Fruit fly (Drosophila melanogaster) whole organism, pupa: ENCODE data around the gene Sfp24Ba.

Experiments used
- CG10348 ChIP-seq: fragments of 200-800 bp; sonication (Bioruptor generic); IDR thresholded peaks from 2 replicates; pipeline ENCODE4 v1.3.6; 2022; ENCODE audit warnings: missing biosample characterization, missing genetic modification characterization
- CG12605 ChIP-seq: fragments of 200-800 bp; sonication (Bioruptor generic); IDR thresholded peaks from 2 replicates; pipeline ENCODE4 v1.3.6; 2022; ENCODE audit warnings: missing biosample characterization, missing genetic modification characterization
- CG13204 ChIP-seq: fragments of 200-800 bp; sonication (Bioruptor generic); optimal IDR thresholded peaks from 2 replicates; lab custom pipeline; 2018; ENCODE audit warnings: missing biosample characterization, mild to moderate bottlenecking, missing genetic modification characterization, moderate library complexity
- CG14655 ChIP-seq: fragments of 200-800 bp; sonication (Bioruptor generic); optimal IDR thresholded peaks from 3 replicates; lab custom pipeline; 2017; ENCODE audit warnings: mild to moderate bottlenecking, missing biosample characterization, missing genetic modification reagents, missing genetic modification characterization
- CG15710 ChIP-seq: fragments of 200-800 bp; sonication (Bioruptor generic); optimal IDR thresholded peaks from 2 replicates; lab custom pipeline; 2018; ENCODE audit warnings: missing biosample characterization, mild to moderate bottlenecking, missing genetic modification characterization, moderate library complexity
- CG17806 ChIP-seq: fragments of 200-800 bp; sonication (Bioruptor generic); optimal IDR thresholded peaks from 2 replicates; lab custom pipeline; 2018; ENCODE audit warnings: missing biosample characterization, mild to moderate bottlenecking, missing genetic modification characterization, moderate library complexity
- CG32121 ChIP-seq: fragments of 200-800 bp; sonication (Bioruptor generic); IDR thresholded peaks from 2 replicates; pipeline ENCODE4 v1.3.6; 2022; ENCODE audit warnings: missing biosample characterization, missing genetic modification characterization
- CG34367 ChIP-seq: fragments of 200-800 bp; sonication (Bioruptor generic); optimal IDR thresholded peaks from 2 replicates; lab custom pipeline; 2018; ENCODE audit warnings: missing biosample characterization, mild to moderate bottlenecking, missing genetic modification characterization
- CG4496 ChIP-seq: fragments of 200-800 bp; sonication (Bioruptor generic); IDR thresholded peaks from 3 replicates; pipeline ENCODE4 v1.3.6; 2022; ENCODE audit warnings: missing biosample characterization, missing genetic modification characterization
- CG8159 ChIP-seq: fragments of 200-800 bp; sonication (Bioruptor generic); optimal IDR thresholded peaks from 3 replicates; lab custom pipeline; 2018; ENCODE audit warnings: missing biosample characterization, mild to moderate bottlenecking, missing genetic modification characterization, moderate library complexity
- CG8301 ChIP-seq: fragments of 200-800 bp; sonication (Bioruptor generic); optimal IDR thresholded peaks from 2 replicates; lab custom pipeline; 2018; ENCODE audit warnings: missing biosample characterization, mild to moderate bottlenecking, missing genetic modification characterization
- CG9948 ChIP-seq: fragments of 200-800 bp; sonication (Bioruptor generic); optimal IDR thresholded peaks from 2 replicates; lab custom pipeline; 2018; ENCODE audit warnings: missing biosample characterization, mild to moderate bottlenecking, missing genetic modification characterization, moderate library complexity
- D1 ChIP-seq: fragments of 200-800 bp; sonication (Bioruptor generic); optimal IDR thresholded peaks from 2 replicates; lab custom pipeline; 2018; ENCODE audit warnings: missing biosample characterization, mild to moderate bottlenecking, missing genetic modification characterization, moderate library complexity
- EcR ChIP-seq: fragments of 200-800 bp; sonication (Bioruptor generic); optimal IDR thresholded peaks from 3 replicates; lab custom pipeline; 2019; ENCODE audit warnings: missing biosample characterization, missing genetic modification characterization, mild to moderate bottlenecking, moderate library complexity, missing genetic modification reagents
- Ets98B ChIP-seq: fragments of 200-800 bp; sonication (Bioruptor generic); IDR thresholded peaks from 2 replicates; pipeline ENCODE4 v1.3.6; 2022; ENCODE audit warnings: missing biosample characterization, missing genetic modification characterization
- Pif1A ChIP-seq: fragments of 200-800 bp; sonication (Bioruptor generic); optimal IDR thresholded peaks from 3 replicates; lab custom pipeline; 2016; ENCODE audit warnings: missing biosample characterization, missing genetic modification characterization
- Snoo ChIP-seq: fragments of 200-800 bp; sonication (Bioruptor generic); optimal IDR thresholded peaks from 3 replicates; lab custom pipeline; 2017; ENCODE audit warnings: missing biosample characterization, mild to moderate bottlenecking, missing genetic modification characterization, inconsistent platforms
- fd96Ca ChIP-seq: fragments of 200-800 bp; sonication (Bioruptor generic); IDR thresholded peaks from 3 replicates; pipeline ENCODE4 v1.3.6; 2022; ENCODE audit warnings: missing biosample characterization, missing genetic modification characterization
- gl ChIP-seq: fragments of 200-800 bp; sonication (Bioruptor generic); optimal IDR thresholded peaks from 2 replicates; lab custom pipeline; 2018; ENCODE audit warnings: missing biosample characterization, mild to moderate bottlenecking, missing genetic modification characterization
- rn ChIP-seq: fragments of 200-800 bp; sonication (Bioruptor generic); IDR thresholded peaks from 2 replicates; pipeline ENCODE4 v1.3.6; 2022; ENCODE audit warnings: missing biosample characterization, missing genetic modification characterization

Gene Sfp24Ba

dm6 chr2L:3698992-3699514 lies 30.7 kb upstream of the Sfp24Ba start, which contains the start of the genes CG10031 and CG42464:
CG10031 (minus strand) TSS chr2L:3699092.
CG42464 (plus strand) TSS chr2L:3699464.
- TF ChIP-seq D1 (no peak), CG8301 (tag; lab: Kevin White, UChicago) (no peak), CG8159 (tag; lab: Kevin White, UChicago) (no peak), CG32121 (GFP tag; lab: Robert Waterston, UW) (no peak), CG17806 (tag; lab: Kevin White, UChicago) (no peak), CG14655 (GFP tag; lab: Kevin White, UChicago) (no peak), CG13204 (GFP tag; lab: Kevin White, UChicago) (no peak)

- TF ChIP-seq fd96Ca (no peak), CG10348 (no peak), CG9948 (tag; lab: Kevin White, UChicago) (no peak), D1 (no peak), CG32121 (GFP tag; lab: Robert Waterston, UW) (no peak), CG14655 (GFP tag; lab: Kevin White, UChicago) (no peak), CG8301 (tag; lab: Kevin White, UChicago) (no peak), rn (GFP tag; lab: Robert Waterston, UW) (no peak), CG12605 (no peak), CG13204 (GFP tag; lab: Kevin White, UChicago) (no peak), CG34367 (tag; lab: Kevin White, UChicago) (no peak), CG17806 (tag; lab: Kevin White, UChicago) (no peak), Pif1A (GFP tag; lab: Kevin White, UChicago) (no peak)
- TF ChIP-seq, all 21 proteins: peak for 0
Observed at dm6 chr2L:3697772-3698171, 29.4 kb upstream of the Sfp24Ba start, which contains the start of gene CG3604. CG3604 (minus strand) TSS chr2L:3697872.

- no peak for TF ChIP-seq CG17806 (tag; lab: Kevin White, UChicago)
- no peak for TF ChIP-seq CG12605
- TF ChIP-seq Ets98B = no peak
- TF ChIP-seq fd96Ca = no peak
- no peak for TF ChIP-seq CG13204 (GFP tag; lab: Kevin White, UChicago)
- no peak for TF ChIP-seq CG10348
- TF ChIP-seq CG14655 (GFP tag; lab: Kevin White, UChicago) = no peak
- TF ChIP-seq CG32121 (GFP tag; lab: Robert Waterston, UW) = no peak
- no peak for TF ChIP-seq EcR (GFP tag; lab: Kevin White, UChicago)
- no peak for TF ChIP-seq CG15710
- TF ChIP-seq Pif1A (GFP tag; lab: Kevin White, UChicago) = no peak
- TF ChIP-seq rn (GFP tag; lab: Robert Waterston, UW) = no peak
- TF ChIP-seq D1 = no peak
- TF ChIP-seq gl (tag; lab: Kevin White, UChicago) = no peak
- TF ChIP-seq CG8159 (tag; lab: Kevin White, UChicago) = no peak
- no peak for TF ChIP-seq CG9948 (tag; lab: Kevin White, UChicago)
- no peak for TF ChIP-seq CG8301 (tag; lab: Kevin White, UChicago)
Observed at dm6 chr2L:3696438-3696837, 28.1 kb upstream of the Sfp24Ba start, which contains the start of gene IM33. IM33 (minus strand) TSS chr2L:3696658.

dm6 chr2L:3695361-3695818 lies 27.0 kb upstream of the Sfp24Ba start, which contains the start of gene CG16713:
CG16713 (minus strand) TSS chr2L:3695411.
- TF ChIP-seq gl (tag; lab: Kevin White, UChicago) (no peak), CG13204 (GFP tag; lab: Kevin White, UChicago) (no peak), CG12605 (no peak), fd96Ca (no peak)
- TF ChIP-seq, all 21 proteins: peak for 0

- TF ChIP-seq CG4496 (GFP tag; lab: Robert Waterston, UW) (0 out of 3 replicates have a peak, but pooled peaks have one; percentile 19), CG34367 (tag; lab: Kevin White, UChicago) (no peak)
- TF ChIP-seq, all 21 proteins: peak for 1
Observed at dm6 chr2L:3694920-3695319, 26.6 kb upstream of the Sfp24Ba start, which contains the start of gene CG43165. CG43165 (minus strand) TSS chr2L:3695020.

- TF ChIP-seq CG13204 (GFP tag; lab: Kevin White, UChicago) = no peak
- TF ChIP-seq Pif1A (GFP tag; lab: Kevin White, UChicago) = no peak
- TF ChIP-seq CG34367 (tag; lab: Kevin White, UChicago) = no peak
- no peak for TF ChIP-seq CG10348
- TF ChIP-seq fd96Ca = no peak
- TF ChIP-seq CG32121 (GFP tag; lab: Robert Waterston, UW) = no peak
- TF ChIP-seq gl (tag; lab: Kevin White, UChicago) = no peak
- no peak for TF ChIP-seq CG8301 (tag; lab: Kevin White, UChicago)
- no peak for TF ChIP-seq D1
- no peak for TF ChIP-seq CG8159 (tag; lab: Kevin White, UChicago)
- no peak for TF ChIP-seq Snoo
- TF ChIP-seq rn (GFP tag; lab: Robert Waterston, UW) = no peak
- no peak for TF ChIP-seq CG15710
Observed at dm6 chr2L:3693805-3694204, 25.5 kb upstream of the Sfp24Ba start, which contains the start of gene Acp24A4. Acp24A4 (minus strand) TSS chr2L:3693905.

dm6 chr2L:3693082-3693481 lies 24.7 kb upstream of the Sfp24Ba start, which contains the start of gene CG3513:
CG3513 (minus strand) TSS chr2L:3693182.
- TF ChIP-seq D1 (no peak), Pif1A (GFP tag; lab: Kevin White, UChicago) (no peak), CG10348 (no peak), CG13204 (GFP tag; lab: Kevin White, UChicago) (no peak), CG32121 (GFP tag; lab: Robert Waterston, UW) (no peak), fd96Ca (no peak), EcR (GFP tag; lab: Kevin White, UChicago) (no peak), CG4496 (GFP tag; lab: Robert Waterston, UW) (no peak), CG9948 (tag; lab: Kevin White, UChicago) (no peak)
